Worm (Caenorhabditis elegans): ENCODE results near the gene phlp-2.

phlp-2 gene

ce11 chrIII:4195306-4196008, 13.8 kb upstream of the phlp-2 start (continued):
- TF ChIP-seq lsl-1 (GFP tag; optimal IDR thresholded peaks at IDR 0.05) = no peak
- peak; percentile 86 for TF ChIP-seq repo-1 (tag; optimal IDR thresholded peaks at IDR 0.05)
- TF ChIP-seq nhr-80 (tag; optimal IDR thresholded peaks at IDR 0.05) = peak; percentile 6
- TF ChIP-seq Y56A3A.18 (GFP tag; IDR thresholded peaks at IDR 0.05) = peak; percentile 87
- TF ChIP-seq Y53F4B.3 (GFP tag; IDR thresholded peaks at IDR 0.05) = no peak
- no peak for TF ChIP-seq him-1 (tag; optimal IDR thresholded peaks at IDR 0.05)
- 0 out of 2 replicates have a peak, but pooled peaks have one; percentile 19 for TF ChIP-seq mcd-1 (GFP tag; IDR thresholded peaks at IDR 0.05)
- no peak for TF ChIP-seq unc-130 (GFP tag; optimal IDR thresholded peaks at IDR 0.05)
- TF ChIP-seq nhr-179 (tag; optimal IDR thresholded peaks at IDR 0.05) = no peak
- peak; percentile 62 for TF ChIP-seq F57C9.4 (tag; optimal IDR thresholded peaks at IDR 0.05)
- no peak for TF ChIP-seq T07F8.4 (tag; optimal IDR thresholded peaks at IDR 0.05)
- TF ChIP-seq tbx-9 (tag; optimal IDR thresholded peaks at IDR 0.05; ENCODE audit: borderline replicate concordance) = no peak
- peak; percentile 41; the same call in 1 of the 2 replicates for TF ChIP-seq lin-26 (GFP tag; IDR thresholded peaks at IDR 0.05)
- TF ChIP-seq cebp-1 (GFP tag; IDR thresholded peaks at IDR 0.05) = no peak
- peak; percentile 62 for TF ChIP-seq cebp-1 (tag; optimal IDR thresholded peaks at IDR 0.05)
- peak; percentile 83 for TF ChIP-seq ekl-4 (GFP tag; IDR thresholded peaks at IDR 0.05)
- TF ChIP-seq hrde-1 (tag; optimal IDR thresholded peaks at IDR 0.05; ENCODE audit: borderline replicate concordance) = no peak

- 0 out of 2 replicates have a peak, but pooled peaks have one; percentile 13 for TF ChIP-seq ztf-6 (GFP tag; IDR thresholded peaks at IDR 0.05)
- TF ChIP-seq sea-2 (GFP tag; IDR thresholded peaks at IDR 0.05) = no peak
- 0 out of 2 replicates have a peak, but pooled peaks have one; percentile 25 for TF ChIP-seq mcd-1 (GFP tag; IDR thresholded peaks at IDR 0.05)
- peak; percentile 66; the same call in 1 of the 2 replicates for TF ChIP-seq hmg-1.2 (GFP tag; IDR thresholded peaks at IDR 0.05)
- no peak for TF ChIP-seq bed-1 (GFP tag; IDR thresholded peaks at IDR 0.05)
- TF ChIP-seq D2030.7 (GFP tag; IDR thresholded peaks at IDR 0.05) = 0 out of 2 replicates have a peak, but pooled peaks have one; percentile 18
- TF ChIP-seq dox-1 (GFP tag; IDR thresholded peaks at IDR 0.05) = 0 out of 2 replicates have a peak, but pooled peaks have one; percentile 20
- peak; percentile 19 for TF ChIP-seq ceh-27 (GFP tag; optimal IDR thresholded peaks at IDR 0.05)
- peak in 1 of 3 experiments; percentile 23 for TF ChIP-seq lin-35 (GFP tag; optimal IDR thresholded peaks at IDR 0.05)
- TF ChIP-seq ZK185.1 (tag; optimal IDR thresholded peaks at IDR 0.05; ENCODE audit: poor library complexity, severe bottlenecking) = peak; percentile 11
- TF ChIP-seq ekl-4 (GFP tag; IDR thresholded peaks at IDR 0.05) = peak; percentile 31; the same call in 1 of the 2 replicates
- no peak for TF ChIP-seq snpc-3.4 (tag; optimal IDR thresholded peaks at IDR 0.05)
- TF ChIP-seq aptf-3 (GFP tag; IDR thresholded peaks at IDR 0.05) = no peak
- peak; percentile 26 for TF ChIP-seq K12H6.12 (tag; optimal IDR thresholded peaks at IDR 0.05)
- no peak for TF ChIP-seq lsy-27 (tag; optimal IDR thresholded peaks at IDR 0.05; ENCODE audit: borderline replicate concordance, insufficient read depth)
- TF ChIP-seq Y67H2A.10 (GFP tag; conservative IDR thresholded peaks at IDR 0.05) = 0 out of 2 replicates have a peak, but pooled peaks have one; percentile 14
- peak; percentile 57 for TF ChIP-seq efl-1 (GFP tag; optimal IDR thresholded peaks at IDR 0.05)
- no peak for TF ChIP-seq cebp-1 (GFP tag; IDR thresholded peaks at IDR 0.05)
- TF ChIP-seq cebp-1 (tag; optimal IDR thresholded peaks at IDR 0.05) = peak; percentile 45
These were observed 12.8 kb upstream of the phlp-2 start for ce11 chrIII:4196301-4196987.

ce11 chrIII:4196988-4197384, 12.3 kb upstream of the phlp-2 start, which contains the start of gene asd-1:
TSS of gene asd-1 (plus strand) at chrIII:4197285.
- no peak for TF ChIP-seq ceh-91 (GFP tag; IDR thresholded peaks at IDR 0.05)
- no peak for TF ChIP-seq egl-44 (GFP tag; IDR thresholded peaks at IDR 0.05)
- TF ChIP-seq ets-4 (GFP tag; optimal IDR thresholded peaks at IDR 0.05) = no peak
- TF ChIP-seq lsl-1 (GFP tag; optimal IDR thresholded peaks at IDR 0.05) = no peak
- no peak for TF ChIP-seq unc-62 (GFP tag; optimal IDR thresholded peaks at IDR 0.05)
- TF ChIP-seq cebp-1 (GFP tag; IDR thresholded peaks at IDR 0.05) = no peak
- no peak for TF ChIP-seq cebp-1 (tag; optimal IDR thresholded peaks at IDR 0.05)
- no peak for TF ChIP-seq hrde-1 (tag; optimal IDR thresholded peaks at IDR 0.05; ENCODE audit: borderline replicate concordance)
- TF ChIP-seq Y53G8AR.9 (GFP tag; conservative IDR thresholded peaks at IDR 0.05) = no peak
- TF ChIP-seq nfya-1 (tag; optimal IDR thresholded peaks at IDR 0.05; ENCODE audit: borderline replicate concordance, insufficient read depth) = no peak
